Worm (Caenorhabditis elegans) whole organism, young adult: Measurements from ENCODE around the gene gbb-2.

Source experiments
- B0261.1 ChIP-seq: sonication (generic microtip); optimal IDR thresholded peaks from 2 replicates; lab custom pipeline; 2016; ENCODE audit warnings: mild to moderate bottlenecking, missing genetic modification characterization, moderate library complexity, missing compliant biosample characterization
- B0336.3 ChIP-seq: fragments of 200-800 bp; sonication (Bioruptor generic); IDR thresholded peaks from 2 replicates; pipeline ENCODE4 v1.3.6; 2022; ENCODE audit warnings: missing genetic modification characterization, missing compliant biosample characterization
- C06A6.2 ChIP-seq: fragments of 200-800 bp; sonication (Bioruptor generic); conservative IDR thresholded peaks from 2 replicates; pipeline ENCODE4 v1.3.6; 2022; ENCODE audit warnings: missing genetic modification characterization, missing compliant biosample characterization
- F10E7.11 ChIP-seq: sonication (generic microtip); optimal IDR thresholded peaks from 2 replicates; lab custom pipeline; 2017; ENCODE audit warnings: mild to moderate bottlenecking, missing genetic modification characterization, moderate library complexity, missing compliant biosample characterization
- F33H1.4 ChIP-seq: fragments of 200-800 bp; sonication (Bioruptor generic); IDR thresholded peaks from 2 replicates; pipeline ENCODE4 v1.3.6; 2022; ENCODE audit warnings: missing genetic modification reagents, missing genetic modification characterization, missing compliant biosample characterization
- F55B11.4 ChIP-seq: sonication (generic microtip); optimal IDR thresholded peaks from 2 replicates; lab custom pipeline; 2016; ENCODE audit warnings: missing compliant biosample characterization, missing genetic modification characterization, borderline replicate concordance; ENCODE audit not compliant: insufficient read depth
- K11D2.4 ChIP-seq: fragments of 200-800 bp; sonication (Bioruptor generic); IDR thresholded peaks from 2 replicates; pipeline ENCODE4 v1.3.6; 2022; ENCODE audit warnings: missing genetic modification reagents, missing genetic modification characterization, missing compliant biosample characterization
- K12H6.12 ChIP-seq: fragments of 200-800 bp; sonication (Bioruptor generic); optimal IDR thresholded peaks from 2 replicates; lab custom pipeline; 2018; ENCODE audit warnings: mild to moderate bottlenecking, missing genetic modification characterization, missing compliant biosample characterization
- T07F8.4 ChIP-seq: sonication (generic microtip); optimal IDR thresholded peaks from 2 replicates; lab custom pipeline; 2016; ENCODE audit warnings: mild to moderate bottlenecking, missing genetic modification characterization, moderate library complexity, missing compliant biosample characterization
- Y53G8AR.9 ChIP-seq: fragments of 200-800 bp; sonication (Bioruptor generic); conservative IDR thresholded peaks from 2 replicates; pipeline ENCODE4 v1.3.6; 2022; ENCODE audit warnings: missing genetic modification reagents, missing genetic modification characterization, missing compliant biosample characterization
- Y79H2A.3 ChIP-seq: fragments of 200-800 bp; sonication (Bioruptor generic); conservative IDR thresholded peaks from 2 replicates; pipeline ENCODE4 v1.3.6; 2022; ENCODE audit warnings: missing genetic modification reagents, missing genetic modification characterization, missing compliant biosample characterization
- Y95B8A.8 ChIP-seq: fragments of 200-800 bp; sonication (Bioruptor generic); IDR thresholded peaks from 2 replicates; pipeline ENCODE4 v1.3.6; 2022; ENCODE audit warnings: missing genetic modification reagents, missing genetic modification characterization, missing compliant biosample characterization
- ZK185.1 ChIP-seq: sonication (generic microtip); optimal IDR thresholded peaks from 2 replicates; lab custom pipeline; 2016; ENCODE audit warnings: mild to moderate bottlenecking, missing genetic modification characterization, missing compliant biosample characterization; ENCODE audit not compliant: poor library complexity, severe bottlenecking
- ama-1 ChIP-seq, 3 experiments: fragments of 150-350 bp in 1 of 3; sonication (generic microtip) in 2 of 3; optimal IDR thresholded peaks; 2 replicates each; lab custom pipeline; 2014 to 2018; ENCODE audit warnings: missing biosample characterization in 2 of 3, missing genetic modification characterization in 2 of 3, missing genetic modification reagents in 2 of 3
- aptf-2 ChIP-seq: fragments of 200-800 bp; sonication (Bioruptor generic); conservative IDR thresholded peaks from 2 replicates; pipeline ENCODE4 v1.3.6; 2022; ENCODE audit warnings: missing genetic modification reagents, missing genetic modification characterization, missing compliant biosample characterization
- cebp-2 ChIP-seq: fragments of 200-800 bp; sonication (Bioruptor generic); IDR thresholded peaks from 2 replicates; pipeline ENCODE4 v1.3.6; 2022; ENCODE audit warnings: missing genetic modification characterization, missing compliant biosample characterization
- ceh-27 ChIP-seq: fragments of 200-800 bp; sonication (Bioruptor generic); optimal IDR thresholded peaks from 2 replicates; lab custom pipeline; 2018; ENCODE audit warnings: mild to moderate bottlenecking, missing genetic modification characterization, moderate library complexity, missing compliant biosample characterization
- ceh-40 ChIP-seq: fragments of 200-800 bp; sonication (Bioruptor generic); IDR thresholded peaks from 2 replicates; pipeline ENCODE4 v1.3.6; 2022; ENCODE audit warnings: missing genetic modification characterization, missing compliant biosample characterization
- ceh-79 ChIP-seq: sonication (generic microtip); optimal IDR thresholded peaks from 2 replicates; lab custom pipeline; 2017; ENCODE audit warnings: mild to moderate bottlenecking, missing genetic modification characterization, missing compliant biosample characterization
- dox-1 ChIP-seq: fragments of 200-800 bp; sonication (Bioruptor generic); IDR thresholded peaks from 2 replicates; pipeline ENCODE4 v1.3.6; 2022; ENCODE audit warnings: missing genetic modification reagents, missing genetic modification characterization, missing compliant biosample characterization
- dpff-1 ChIP-seq: sonication (generic microtip); optimal IDR thresholded peaks from 2 replicates; lab custom pipeline; 2017; ENCODE audit warnings: mild to moderate bottlenecking, missing genetic modification characterization, missing compliant biosample characterization
- egl-18 ChIP-seq: fragments of 200-800 bp; sonication (Bioruptor generic); IDR thresholded peaks from 2 replicates; pipeline ENCODE4 v1.3.6; 2022; ENCODE audit warnings: missing genetic modification reagents, missing genetic modification characterization, missing compliant biosample characterization
- ekl-4 ChIP-seq: fragments of 200-800 bp; sonication (Bioruptor generic); IDR thresholded peaks from 2 replicates; pipeline ENCODE4 v1.3.6; 2022; ENCODE audit warnings: missing genetic modification reagents, missing genetic modification characterization, missing compliant biosample characterization
- him-1 ChIP-seq: sonication (generic microtip); optimal IDR thresholded peaks from 2 replicates; lab custom pipeline; 2016; ENCODE audit warnings: missing genotype, missing genetic modification reagents, missing genetic modification characterization, missing compliant biosample characterization
- hlh-12 ChIP-seq: sonication (generic microtip); optimal IDR thresholded peaks from 2 replicates; lab custom pipeline; 2016; ENCODE audit warnings: missing genetic modification characterization, missing compliant biosample characterization
- hmg-1.2 ChIP-seq: fragments of 200-800 bp; sonication (Bioruptor generic); IDR thresholded peaks from 2 replicates; pipeline ENCODE4 v1.3.6; 2022; ENCODE audit warnings: missing genetic modification reagents, missing genetic modification characterization, missing compliant biosample characterization
- lag-1 ChIP-seq: fragments of 200-800 bp; sonication (Bioruptor generic); IDR thresholded peaks from 2 replicates; pipeline ENCODE4 v1.3.6; 2022; ENCODE audit warnings: missing genetic modification reagents, missing genetic modification characterization, missing compliant biosample characterization
- lin-26 ChIP-seq: fragments of 200-800 bp; sonication (Bioruptor generic); IDR thresholded peaks from 2 replicates; pipeline ENCODE4 v1.3.6; 2022; ENCODE audit warnings: missing genetic modification reagents, missing genetic modification characterization, missing compliant biosample characterization
- lin-35 ChIP-seq, 3 experiments: fragments of 150-350 bp in 2 of 3; sonication (generic microtip) in 1 of 3; optimal IDR thresholded peaks; 2 replicates each; lab custom pipeline; 2014 to 2018; ENCODE audit warnings: missing biosample characterization in 3 of 3, missing genetic modification characterization in 3 of 3, missing genetic modification reagents in 3 of 3
- lin-40 ChIP-seq: sonication (generic microtip); optimal IDR thresholded peaks from 2 replicates; lab custom pipeline; 2016; ENCODE audit warnings: missing genetic modification characterization, mild to moderate bottlenecking, missing compliant biosample characterization, missing genotype, missing genetic modification reagents
- lsl-1 ChIP-seq: fragments of 200-800 bp; sonication (Bioruptor generic); optimal IDR thresholded peaks from 2 replicates; lab custom pipeline; 2018; ENCODE audit warnings: mild to moderate bottlenecking, missing genetic modification characterization, moderate library complexity, missing compliant biosample characterization
- lsy-27 ChIP-seq: sonication (generic microtip); optimal IDR thresholded peaks from 2 replicates; lab custom pipeline; 2017; ENCODE audit warnings: missing genetic modification characterization, mild to moderate bottlenecking, missing compliant biosample characterization, antibody characterized with exemption, missing genotype, borderline replicate concordance; ENCODE audit not compliant: insufficient read depth
- mcd-1 ChIP-seq: fragments of 200-800 bp; sonication (Bioruptor generic); IDR thresholded peaks from 2 replicates; pipeline ENCODE4 v1.3.6; 2022; ENCODE audit warnings: missing genetic modification reagents, missing genetic modification characterization, missing compliant biosample characterization
- nhr-120 ChIP-seq: fragments of 200-800 bp; sonication (Bioruptor generic); IDR thresholded peaks from 2 replicates; pipeline ENCODE4 v1.3.6; 2022; ENCODE audit warnings: missing genetic modification characterization, missing compliant biosample characterization
- pbrm-1 ChIP-seq: fragments of 200-800 bp; sonication (Bioruptor generic); IDR thresholded peaks from 2 replicates; pipeline ENCODE4 v1.3.6; 2022; ENCODE audit warnings: missing genetic modification reagents, missing genetic modification characterization, missing compliant biosample characterization
- pha-4 ChIP-seq: fragments of 150-350 bp; sonication (generic microtip); optimal IDR thresholded peaks from 2 replicates; lab custom pipeline; 2014; ENCODE audit warnings: missing biosample characterization, missing genetic modification reagents, missing genetic modification characterization
- rec-8 ChIP-seq, 2 experiments: sonication (generic microtip); optimal IDR thresholded peaks; 2 replicates each; lab custom pipeline; 2016; ENCODE audit warnings: mild to moderate bottlenecking in 2 of 2, missing genetic modification characterization in 2 of 2, missing genetic modification reagents in 2 of 2, missing genotype in 2 of 2, missing biosample characterization in 1 of 2, missing compliant biosample characterization in 1 of 2, moderate library complexity in 1 of 2
- rpc-1 ChIP-seq, 2 experiments: fragments of 150-350 bp in 1 of 2; sonication (generic microtip) in 1 of 2; optimal IDR thresholded peaks; 2 replicates each; lab custom pipeline; 2014 to 2018; ENCODE audit warnings: missing biosample characterization in 1 of 2, missing genetic modification characterization in 1 of 2, missing genetic modification reagents in 1 of 2, missing genotype in 1 of 2
- sdz-38 ChIP-seq: sonication (generic microtip); optimal IDR thresholded peaks from 2 replicates; lab custom pipeline; 2016; ENCODE audit warnings: missing genotype, missing genetic modification characterization, missing compliant biosample characterization
- snpc-1.1 ChIP-seq: sonication (generic microtip); optimal IDR thresholded peaks from 2 replicates; lab custom pipeline; 2017; ENCODE audit warnings: missing genetic modification characterization, mild to moderate bottlenecking, missing compliant biosample characterization, antibody characterized with exemption, moderate library complexity, missing genotype, missing genetic modification reagents; ENCODE audit not compliant: insufficient read depth
- somi-1 ChIP-seq: fragments of 200-800 bp; sonication (Bioruptor generic); optimal IDR thresholded peaks from 2 replicates; lab custom pipeline; 2018; ENCODE audit warnings: mild to moderate bottlenecking, missing genetic modification characterization, missing compliant biosample characterization
- unc-130 ChIP-seq: sonication (generic microtip); optimal IDR thresholded peaks from 2 replicates; lab custom pipeline; 2016; ENCODE audit warnings: missing genetic modification reagents, missing genetic modification characterization, missing compliant biosample characterization
- zim-3 ChIP-seq: sonication (generic microtip); optimal IDR thresholded peaks from 2 replicates; lab custom pipeline; 2017; ENCODE audit warnings: mild to moderate bottlenecking, missing genetic modification characterization, moderate library complexity, missing compliant biosample characterization
- ztf-18 ChIP-seq: sonication (generic microtip); optimal IDR thresholded peaks from 2 replicates; lab custom pipeline; 2016; ENCODE audit warnings: missing genotype, mild to moderate bottlenecking, missing genetic modification characterization, missing compliant biosample characterization
- ztf-22 ChIP-seq: fragments of 200-800 bp; sonication (Bioruptor generic); optimal IDR thresholded peaks from 2 replicates; lab custom pipeline; 2018; ENCODE audit warnings: mild to moderate bottlenecking, missing genetic modification characterization, moderate library complexity, missing compliant biosample characterization
- ztf-25 ChIP-seq: fragments of 200-800 bp; sonication (Bioruptor generic); IDR thresholded peaks from 2 replicates; pipeline ENCODE4 v1.3.6; 2022; ENCODE audit warnings: missing genetic modification reagents, missing genetic modification characterization, missing compliant biosample characterization
- ztf-3 ChIP-seq: fragments of 200-800 bp; sonication (Bioruptor generic); optimal IDR thresholded peaks from 2 replicates; lab custom pipeline; 2018; ENCODE audit warnings: mild to moderate bottlenecking, missing genetic modification characterization, missing compliant biosample characterization

The gbb-2 gene

DNA sequence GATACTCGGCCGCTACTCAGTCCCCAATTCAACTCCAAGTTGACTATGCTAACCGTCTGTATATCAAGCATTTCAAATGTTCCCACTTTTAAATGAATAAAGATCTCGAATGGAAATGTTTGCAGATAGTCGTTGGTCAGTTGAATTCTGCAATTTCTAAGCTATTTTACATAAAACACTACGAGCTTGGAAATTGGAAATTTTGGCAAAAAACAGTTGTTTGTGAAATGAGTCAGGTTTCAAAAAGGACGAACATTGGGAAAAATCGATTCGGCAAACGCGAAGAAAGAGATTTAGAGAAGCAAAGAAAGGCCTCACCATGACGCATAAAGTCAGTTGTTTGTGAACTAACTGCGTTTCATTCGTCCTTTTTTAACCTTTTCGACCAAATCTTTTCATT is 59.7 kb downstream of the gbb-2 start (continued):
- TF ChIP-seq mcd-1: no peak
- no peak for TF ChIP-seq nhr-120 (GFP tag; lab: Robert Waterston, UW)
- no peak for TF ChIP-seq him-1 (tag; lab: Kevin White, UChicago)
- TF ChIP-seq aptf-2 (GFP tag; lab: Robert Waterston, UW): no peak
- TF ChIP-seq F10E7.11 (tag; lab: Kevin White, UChicago): no peak
- TF ChIP-seq T07F8.4 (tag; lab: Kevin White, UChicago): no peak
- no peak for TF ChIP-seq B0261.1
- no peak for TF ChIP-seq zim-3 (tag; lab: Kevin White, UChicago)
- peak; percentile 71; the same call in 1 of the 2 replicates for TF ChIP-seq lin-26 (GFP tag; lab: Robert Waterston, UW)
- TF ChIP-seq cebp-2 (GFP tag; lab: Robert Waterston, UW): no peak
- no peak for TF ChIP-seq K11D2.4 (GFP tag; lab: Robert Waterston, UW)
- TF ChIP-seq ama-1 (optimal IDR thresholded peaks at IDR 0.05; lab: Kevin White, UChicago): no peak
- TF ChIP-seq ama-1 (GFP tag; optimal IDR thresholded peaks at IDR 0.05; lab: Kevin White, UChicago): no peak
- peak; percentile 12 for TF ChIP-seq lsl-1 (GFP tag; lab: Kevin White, UChicago)
- TF ChIP-seq ztf-18 (tag; lab: Kevin White, UChicago): no peak
- no peak for TF ChIP-seq lin-35 (GFP tag; optimal IDR thresholded peaks at IDR 0.05; lab: Kevin White, UChicago)
- no peak for TF ChIP-seq dpff-1
- TF ChIP-seq ceh-40 (GFP tag; lab: Robert Waterston, UW): 0 out of 2 replicates have a peak, but pooled peaks have one; percentile 31
- TF ChIP-seq egl-18 (GFP tag; lab: Robert Waterston, UW): no peak
- no peak for TF ChIP-seq K12H6.12 (tag; lab: Kevin White, UChicago)
- TF ChIP-seq Y79H2A.3 (GFP tag; lab: Robert Waterston, UW): peak; percentile 74; the same call in 1 of the 2 replicates
- TF ChIP-seq ztf-22 (GFP tag; lab: Kevin White, UChicago): no peak
- peak; percentile 52 for TF ChIP-seq hmg-1.2
- no peak for TF ChIP-seq hlh-12 (tag; lab: Kevin White, UChicago)
- no peak for TF ChIP-seq ztf-3 (GFP tag; lab: Kevin White, UChicago)
- TF ChIP-seq dox-1: no peak
- TF ChIP-seq ZK185.1 (tag; lab: Kevin White, UChicago): no peak
- TF ChIP-seq lsy-27 (tag; lab: Kevin White, UChicago): no peak
- peak; percentile 40 for TF ChIP-seq F33H1.4 (GFP tag; lab: Robert Waterston, UW)
- TF ChIP-seq Y95B8A.8: peak; percentile 12; the same call in 1 of the 2 replicates
- TF ChIP-seq somi-1 (GFP tag; lab: Kevin White, UChicago): no peak
- peak; percentile 52; the same call in 1 of the 2 replicates for TF ChIP-seq B0336.3 (GFP tag; lab: Robert Waterston, UW)
- TF ChIP-seq rpc-1 (optimal IDR thresholded peaks at IDR 0.05; lab: Kevin White, UChicago): no peak
- TF ChIP-seq rpc-1 (tag; optimal IDR thresholded peaks at IDR 0.05; lab: Kevin White, UChicago): no peak
- no peak for TF ChIP-seq F55B11.4 (tag; lab: Kevin White, UChicago)
- no peak for TF ChIP-seq sdz-38 (tag; lab: Kevin White, UChicago)
- no peak for TF ChIP-seq ztf-25
- no peak for TF ChIP-seq snpc-1.1 (tag; lab: Kevin White, UChicago)
- TF ChIP-seq ceh-79: no peak
- no peak for TF ChIP-seq pha-4 (tag; lab: Kevin White, UChicago)
- TF ChIP-seq lin-40 (tag; lab: Kevin White, UChicago): no peak
- TF ChIP-seq unc-130: no peak
- TF ChIP-seq ekl-4 (GFP tag; lab: Robert Waterston, UW): 0 out of 2 replicates have a peak, but pooled peaks have one; percentile 19
- no peak for TF ChIP-seq lag-1 (GFP tag; lab: Robert Waterston, UW)
- TF ChIP-seq pbrm-1 (GFP tag; lab: Robert Waterston, UW): peak; percentile 63; the same call in 1 of the 2 replicates
- no peak for TF ChIP-seq C06A6.2
- no peak for TF ChIP-seq rec-8 (tag; optimal IDR thresholded peaks at IDR 0.05; lab: Kevin White, UChicago)
- TF ChIP-seq ceh-27 (GFP tag; lab: Kevin White, UChicago): no peak
- TF ChIP-seq Y53G8AR.9 (GFP tag; lab: Robert Waterston, UW): peak; percentile 81
